Worm (Caenorhabditis elegans) whole organism, young adult: ENCODE results near the gene C14A11.5.

ENCODE experiments used
- C17E4.6 ChIP-seq: fragments of 200-800 bp; sonication (Bioruptor generic); IDR thresholded peaks from 2 replicates; pipeline ENCODE4 v1.3.6; 2022; ENCODE audit warnings: missing genetic modification reagents, missing genetic modification characterization, missing compliant biosample characterization
- F57C9.4 ChIP-seq: sonication (generic microtip); optimal IDR thresholded peaks from 2 replicates; lab custom pipeline; 2017; ENCODE audit warnings: mild to moderate bottlenecking, missing genetic modification characterization, missing compliant biosample characterization
- K11D2.4 ChIP-seq: fragments of 200-800 bp; sonication (Bioruptor generic); IDR thresholded peaks from 2 replicates; pipeline ENCODE4 v1.3.6; 2022; ENCODE audit warnings: missing genetic modification reagents, missing genetic modification characterization, missing compliant biosample characterization
- K12H6.12 ChIP-seq: fragments of 200-800 bp; sonication (Bioruptor generic); optimal IDR thresholded peaks from 2 replicates; lab custom pipeline; 2018; ENCODE audit warnings: mild to moderate bottlenecking, missing genetic modification characterization, missing compliant biosample characterization
- Y53G8AR.9 ChIP-seq: fragments of 200-800 bp; sonication (Bioruptor generic); conservative IDR thresholded peaks from 2 replicates; pipeline ENCODE4 v1.3.6; 2022; ENCODE audit warnings: missing genetic modification reagents, missing genetic modification characterization, missing compliant biosample characterization
- Y79H2A.3 ChIP-seq: fragments of 200-800 bp; sonication (Bioruptor generic); conservative IDR thresholded peaks from 2 replicates; pipeline ENCODE4 v1.3.6; 2022; ENCODE audit warnings: missing genetic modification reagents, missing genetic modification characterization, missing compliant biosample characterization
- ZK185.1 ChIP-seq: sonication (generic microtip); optimal IDR thresholded peaks from 2 replicates; lab custom pipeline; 2016; ENCODE audit warnings: mild to moderate bottlenecking, missing genetic modification characterization, missing compliant biosample characterization; ENCODE audit not compliant: poor library complexity, severe bottlenecking
- atf-7 ChIP-seq: sonication (generic microtip); optimal IDR thresholded peaks from 2 replicates; lab custom pipeline; 2017; ENCODE audit warnings: mild to moderate bottlenecking, missing genetic modification characterization, missing compliant biosample characterization
- die-1 ChIP-seq: sonication (generic microtip); optimal IDR thresholded peaks from 2 replicates; lab custom pipeline; 2016; ENCODE audit warnings: missing genotype, mild to moderate bottlenecking, missing genetic modification characterization, missing compliant biosample characterization
- egl-18 ChIP-seq: fragments of 200-800 bp; sonication (Bioruptor generic); IDR thresholded peaks from 2 replicates; pipeline ENCODE4 v1.3.6; 2022; ENCODE audit warnings: missing genetic modification reagents, missing genetic modification characterization, missing compliant biosample characterization
- egrh-3 ChIP-seq: fragments of 200-800 bp; sonication (Bioruptor generic); IDR thresholded peaks from 2 replicates; pipeline ENCODE4 v1.3.6; 2022; ENCODE audit warnings: missing genetic modification reagents, missing genetic modification characterization, missing compliant biosample characterization
- ekl-4 ChIP-seq: fragments of 200-800 bp; sonication (Bioruptor generic); IDR thresholded peaks from 2 replicates; pipeline ENCODE4 v1.3.6; 2022; ENCODE audit warnings: missing genetic modification reagents, missing genetic modification characterization, missing compliant biosample characterization
- him-1 ChIP-seq: sonication (generic microtip); optimal IDR thresholded peaks from 2 replicates; lab custom pipeline; 2016; ENCODE audit warnings: missing genotype, missing genetic modification reagents, missing genetic modification characterization, missing compliant biosample characterization
- hlh-12 ChIP-seq: sonication (generic microtip); optimal IDR thresholded peaks from 2 replicates; lab custom pipeline; 2016; ENCODE audit warnings: missing genetic modification characterization, missing compliant biosample characterization
- hlh-26 ChIP-seq: fragments of 200-800 bp; sonication (Bioruptor generic); conservative IDR thresholded peaks from 2 replicates; pipeline ENCODE4 v1.3.6; 2022; ENCODE audit warnings: missing genetic modification reagents, missing genetic modification characterization, missing compliant biosample characterization
- let-526 ChIP-seq: fragments of 200-800 bp; sonication (Bioruptor generic); IDR thresholded peaks from 2 replicates; pipeline ENCODE4 v1.3.6; 2022; ENCODE audit warnings: missing genetic modification reagents, missing genetic modification characterization, missing compliant biosample characterization
- lin-26 ChIP-seq: fragments of 200-800 bp; sonication (Bioruptor generic); IDR thresholded peaks from 2 replicates; pipeline ENCODE4 v1.3.6; 2022; ENCODE audit warnings: missing genetic modification reagents, missing genetic modification characterization, missing compliant biosample characterization
- lin-40 ChIP-seq: sonication (generic microtip); optimal IDR thresholded peaks from 2 replicates; lab custom pipeline; 2016; ENCODE audit warnings: missing genetic modification characterization, mild to moderate bottlenecking, missing compliant biosample characterization, missing genotype, missing genetic modification reagents
- lin-54 ChIP-seq: fragments of 200-800 bp; sonication (Bioruptor generic); optimal IDR thresholded peaks from 2 replicates; lab custom pipeline; 2018; ENCODE audit warnings: mild to moderate bottlenecking, missing genetic modification characterization, missing compliant biosample characterization
- madf-10 ChIP-seq: sonication (generic microtip); optimal IDR thresholded peaks from 2 replicates; lab custom pipeline; 2016; ENCODE audit warnings: mild to moderate bottlenecking, missing genetic modification characterization, missing compliant biosample characterization
- nfya-2 ChIP-seq: fragments of 200-800 bp; sonication (Bioruptor generic); IDR thresholded peaks from 2 replicates; pipeline ENCODE4 v1.3.6; 2022; ENCODE audit warnings: missing genetic modification reagents, missing genetic modification characterization, missing compliant biosample characterization
- rcor-1 ChIP-seq: fragments of 200-800 bp; sonication (Bioruptor generic); IDR thresholded peaks from 2 replicates; pipeline ENCODE4 v1.3.6; 2022; ENCODE audit warnings: missing genetic modification reagents, missing genetic modification characterization, missing compliant biosample characterization
- repo-1 ChIP-seq: sonication (generic microtip); optimal IDR thresholded peaks from 2 replicates; lab custom pipeline; 2017; ENCODE audit warnings: mild to moderate bottlenecking, missing genetic modification characterization, missing compliant biosample characterization
- rpc-1 ChIP-seq, 2 experiments: fragments of 150-350 bp in 1 of 2; sonication (generic microtip) in 1 of 2; optimal IDR thresholded peaks; 2 replicates each; lab custom pipeline; 2014 to 2018; ENCODE audit warnings: missing biosample characterization in 1 of 2, missing genetic modification characterization in 1 of 2, missing genetic modification reagents in 1 of 2, missing genotype in 1 of 2
- snpc-1.3 ChIP-seq: sonication (generic microtip); optimal IDR thresholded peaks from 2 replicates; lab custom pipeline; 2017; ENCODE audit warnings: missing genetic modification characterization, mild to moderate bottlenecking, missing compliant biosample characterization, antibody characterized with exemption, moderate library complexity, missing genotype, missing genetic modification reagents; ENCODE audit not compliant: insufficient read depth
- somi-1 ChIP-seq: fragments of 200-800 bp; sonication (Bioruptor generic); optimal IDR thresholded peaks from 2 replicates; lab custom pipeline; 2018; ENCODE audit warnings: mild to moderate bottlenecking, missing genetic modification characterization, missing compliant biosample characterization
- tbp1 ChIP-seq: fragments of 200-800 bp; sonication (Bioruptor generic); optimal IDR thresholded peaks from 2 replicates; lab custom pipeline; 2018; ENCODE audit warnings: mild to moderate bottlenecking, missing genetic modification characterization, missing compliant biosample characterization
- unc-130 ChIP-seq: sonication (generic microtip); optimal IDR thresholded peaks from 2 replicates; lab custom pipeline; 2016; ENCODE audit warnings: missing genetic modification reagents, missing genetic modification characterization, missing compliant biosample characterization
- zfh-2 ChIP-seq: fragments of 200-800 bp; sonication (Bioruptor generic); conservative IDR thresholded peaks from 2 replicates; pipeline ENCODE4 v1.3.6; 2022; ENCODE audit warnings: missing genetic modification reagents, missing genetic modification characterization, missing compliant biosample characterization
- zim-3 ChIP-seq: sonication (generic microtip); optimal IDR thresholded peaks from 2 replicates; lab custom pipeline; 2017; ENCODE audit warnings: mild to moderate bottlenecking, missing genetic modification characterization, moderate library complexity, missing compliant biosample characterization
- ztf-25 ChIP-seq: fragments of 200-800 bp; sonication (Bioruptor generic); IDR thresholded peaks from 2 replicates; pipeline ENCODE4 v1.3.6; 2022; ENCODE audit warnings: missing genetic modification reagents, missing genetic modification characterization, missing compliant biosample characterization
- ztf-26 ChIP-seq: sonication (generic microtip); optimal IDR thresholded peaks from 2 replicates; lab custom pipeline; 2017; ENCODE audit warnings: missing genetic modification characterization, missing compliant biosample characterization
- ztf-3 ChIP-seq: fragments of 200-800 bp; sonication (Bioruptor generic); optimal IDR thresholded peaks from 2 replicates; lab custom pipeline; 2018; ENCODE audit warnings: mild to moderate bottlenecking, missing genetic modification characterization, missing compliant biosample characterization
- ztf-6 ChIP-seq: fragments of 200-800 bp; sonication (Bioruptor generic); IDR thresholded peaks from 2 replicates; pipeline ENCODE4 v1.3.6; 2022; ENCODE audit warnings: missing genetic modification reagents, missing genetic modification characterization, missing compliant biosample characterization

The C14A11.5 gene

ce11 chrX:2826337-2826736, 19.0 kb upstream of the C14A11.5 start:
- peak; percentile 43; the same call in 1 of the 2 replicates for TF ChIP-seq egrh-3
- TF ChIP-seq zfh-2 = peak; percentile 77
- no peak for TF ChIP-seq repo-1 (tag; lab: Kevin White, UChicago)

DNA sequence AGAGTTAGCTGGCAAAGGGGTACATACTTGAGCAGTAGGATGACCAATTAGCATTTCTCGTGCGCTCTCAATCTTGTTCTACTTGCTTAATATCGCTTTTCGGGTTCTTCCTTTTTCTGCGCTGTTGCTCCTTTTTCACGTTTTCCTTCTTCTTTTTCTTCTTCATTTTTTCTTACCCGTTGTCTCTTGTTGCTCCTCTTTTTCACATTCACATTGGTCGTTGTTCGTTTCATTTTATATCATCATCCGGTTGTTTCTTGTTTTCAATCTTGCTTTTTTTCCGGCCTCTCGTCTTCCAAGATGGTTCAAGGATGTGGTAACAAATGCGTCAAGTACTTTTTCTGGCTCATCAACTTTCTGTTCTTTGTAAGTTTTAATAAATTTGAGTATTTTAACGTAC, 12.8 kb upstream of the C14A11.5 start, which contains the start of gene tsp-6:
Gene tsp-6 (plus strand): TSS at position 301 of the 400 bp plus-strand sequence.
- no peak for TF ChIP-seq ekl-4 (GFP tag; lab: Robert Waterston, UW)
- TF ChIP-seq K11D2.4 (GFP tag; lab: Robert Waterston, UW) = no peak
- TF ChIP-seq zim-3 (tag; lab: Kevin White, UChicago) = no peak
- TF ChIP-seq lin-26 (GFP tag; lab: Robert Waterston, UW) = no peak
- TF ChIP-seq die-1 = no peak
- TF ChIP-seq ztf-3 (GFP tag; lab: Kevin White, UChicago) = no peak
- TF ChIP-seq ztf-25 = no peak
- TF ChIP-seq F57C9.4 (tag; lab: Kevin White, UChicago) = no peak
- TF ChIP-seq snpc-1.3 (tag; lab: Kevin White, UChicago) = no peak
- no peak for TF ChIP-seq nfya-2 (GFP tag; lab: Robert Waterston, UW)
- no peak for TF ChIP-seq Y53G8AR.9 (GFP tag; lab: Robert Waterston, UW)
- no peak for TF ChIP-seq let-526 (GFP tag; lab: Robert Waterston, UW)
- TF ChIP-seq lin-54 (GFP tag; lab: Kevin White, UChicago) = no peak
- no peak for TF ChIP-seq zfh-2
- no peak for TF ChIP-seq ztf-6 (GFP tag; lab: Robert Waterston, UW)
- no peak for TF ChIP-seq rcor-1 (GFP tag; lab: Robert Waterston, UW)
- TF ChIP-seq atf-7 (tag; lab: Kevin White, UChicago) = no peak

ce11 chrX:2819747-2820146, 12.4 kb upstream of the C14A11.5 start:
- no peak for TF ChIP-seq madf-10 (tag; lab: Kevin White, UChicago)
- TF ChIP-seq lin-40 (tag; lab: Kevin White, UChicago) = no peak
- TF ChIP-seq tbp1 (GFP tag; lab: Kevin White, UChicago) = no peak
- TF ChIP-seq K11D2.4 (GFP tag; lab: Robert Waterston, UW) = no peak
- TF ChIP-seq zim-3 (tag; lab: Kevin White, UChicago) = no peak
- no peak for TF ChIP-seq hlh-12 (tag; lab: Kevin White, UChicago)
- TF ChIP-seq hlh-26 (GFP tag; lab: Robert Waterston, UW) = no peak
- no peak for TF ChIP-seq ztf-25
- TF ChIP-seq ZK185.1 (tag; lab: Kevin White, UChicago) = no peak

- TF ChIP-seq Y79H2A.3 (GFP tag; lab: Robert Waterston, UW) = no peak
- no peak for TF ChIP-seq K12H6.12 (tag; lab: Kevin White, UChicago)
- no peak for TF ChIP-seq C17E4.6 (GFP tag; lab: Robert Waterston, UW)
- TF ChIP-seq him-1 = no peak
- no peak for TF ChIP-seq hlh-12 (tag; lab: Kevin White, UChicago)
- no peak for TF ChIP-seq ztf-26 (tag; lab: Kevin White, UChicago)
- TF ChIP-seq egrh-3 = no peak
- TF ChIP-seq unc-130 (GFP tag; lab: Kevin White, UChicago) = no peak
- no peak for TF ChIP-seq rpc-1 (optimal IDR thresholded peaks at IDR 0.05; lab: Kevin White, UChicago)
- no peak for TF ChIP-seq rpc-1 (tag; optimal IDR thresholded peaks at IDR 0.05; lab: Kevin White, UChicago)
- TF ChIP-seq ztf-25 = no peak
- TF ChIP-seq egl-18 = no peak
- TF ChIP-seq somi-1 = no peak
Observed at ce11 chrX:2818899-2819298, 11.6 kb upstream of the C14A11.5 start.
